Fruit fly (Drosophila melanogaster): ENCODE results near the gene Rpp30.

Gene Rpp30

dm6 chr2L:273603-274002 is 21.4 kb upstream of the Rpp30 start, which contains the start of the genes mbm and CG11555:
mbm (minus strand) TSS chr2L:273715.
CG11555 (plus strand) TSS chr2L:273836.
- TF ChIP-seq tj (GFP tag; optimal IDR thresholded peaks at IDR 0.05): no peak
- no peak for TF ChIP-seq cnc (optimal IDR thresholded peaks at IDR 0.05)
- TF ChIP-seq kay (GFP tag; ENCODE audit: borderline replicate concordance): no peak
- no peak for TF ChIP-seq toe (GFP tag; optimal IDR thresholded peaks at IDR 0.05)
- TF ChIP-seq CG14711 (tag; optimal IDR thresholded peaks at IDR 0.05): peak; percentile 49
- peak; percentile 47 for TF ChIP-seq CG33017 (tag; optimal IDR thresholded peaks at IDR 0.05)
- no peak for TF ChIP-seq CG1620 (GFP tag; optimal IDR thresholded peaks at IDR 0.05)
- no peak for TF ChIP-seq Clk (GFP tag; optimal IDR thresholded peaks at IDR 0.05)
- TF ChIP-seq cic (GFP tag; optimal IDR thresholded peaks at IDR 0.05): no peak
- TF ChIP-seq Hr96 (GFP tag; optimal IDR thresholded peaks at IDR 0.05): no peak
- peak; percentile 3 for TF ChIP-seq pad (GFP tag; optimal IDR thresholded peaks at IDR 0.05)
- peak; percentile 97 for TF ChIP-seq Mnt (GFP tag; optimal IDR thresholded peaks at IDR 0.05)
- TF ChIP-seq bab1 (GFP tag; optimal IDR thresholded peaks at IDR 0.05): peak; percentile 29
- no peak for TF ChIP-seq Crg-1 (GFP tag; optimal IDR thresholded peaks at IDR 0.05)
- no peak for TF ChIP-seq CG12768 (GFP tag; optimal IDR thresholded peaks at IDR 0.05)
- TF ChIP-seq CG7101 (tag; optimal IDR thresholded peaks at IDR 0.05): peak; percentile 48
- TF ChIP-seq CG7045 (GFP tag; optimal IDR thresholded peaks at IDR 0.05): no peak
- no peak for TF ChIP-seq ovo (GFP tag; optimal IDR thresholded peaks at IDR 0.05)
- peak; percentile 41 for TF ChIP-seq CG11617 (GFP tag; optimal IDR thresholded peaks at IDR 0.05)
- no peak for TF ChIP-seq CG5204 (GFP tag; optimal IDR thresholded peaks at IDR 0.05)

DNA sequence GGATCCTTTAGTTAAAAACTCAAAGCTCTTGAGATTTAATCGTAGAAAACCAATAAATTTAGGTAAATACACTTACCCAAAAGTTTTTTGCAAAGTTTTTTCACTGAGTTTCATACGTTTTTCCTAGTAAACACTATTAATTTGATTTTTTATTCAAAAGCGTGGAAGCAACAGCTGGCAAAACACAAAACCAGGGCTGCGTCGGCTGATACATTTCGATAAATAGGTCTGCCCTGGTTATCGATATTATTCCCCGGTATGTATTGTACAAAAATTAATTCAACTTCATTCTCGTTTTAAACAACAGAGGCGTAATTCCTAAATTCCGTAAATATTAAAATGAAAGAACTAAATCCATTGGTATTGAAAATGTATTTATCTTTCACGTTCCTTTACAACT is 19.4 kb upstream of the Rpp30 start, which contains the start of gene Dus1:
Gene Dus1 (minus strand): TSS at position 192 of the 400 bp plus-strand sequence.
- TF ChIP-seq CG14711 (tag; optimal IDR thresholded peaks at IDR 0.05) (no peak), kay (GFP tag; ENCODE audit: borderline replicate concordance) (no peak), Clk (GFP tag; optimal IDR thresholded peaks at IDR 0.05) (no peak), cic (GFP tag; optimal IDR thresholded peaks at IDR 0.05) (no peak), pad (GFP tag; optimal IDR thresholded peaks at IDR 0.05) (no peak), bab1 (GFP tag; optimal IDR thresholded peaks at IDR 0.05) (peak; percentile 59), Mnt (GFP tag; optimal IDR thresholded peaks at IDR 0.05) (peak; percentile 66), tj (GFP tag; optimal IDR thresholded peaks at IDR 0.05) (no peak), CG12768 (GFP tag; optimal IDR thresholded peaks at IDR 0.05) (no peak), Crg-1 (GFP tag; optimal IDR thresholded peaks at IDR 0.05) (no peak)

DNA sequence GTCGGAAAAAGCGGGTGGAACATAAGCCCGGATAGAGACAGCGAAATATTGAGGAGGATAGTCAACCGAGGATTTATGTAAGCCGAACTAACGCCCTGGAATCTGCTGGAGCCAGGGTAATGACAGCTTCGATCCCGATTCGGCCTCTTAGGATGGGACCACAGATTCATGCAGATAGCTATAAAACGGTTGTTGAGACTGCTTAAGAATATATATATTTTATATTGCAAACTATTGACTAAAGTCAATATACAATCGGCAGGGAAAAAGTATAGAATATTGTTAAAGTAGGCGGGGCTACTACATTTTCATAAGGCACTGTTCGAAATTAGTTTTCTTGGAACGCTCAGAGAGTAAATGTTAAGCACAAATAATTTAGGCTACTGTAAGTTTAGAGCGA is 16.6 kb upstream of the Rpp30 start, which contains the start of gene CG3345:
Gene CG3345 (plus strand): TSS at position 301 of the 400 bp plus-strand sequence.
- TF ChIP-seq cnc (optimal IDR thresholded peaks at IDR 0.05) (no peak), CG12768 (GFP tag; optimal IDR thresholded peaks at IDR 0.05) (no peak), CG5204 (GFP tag; optimal IDR thresholded peaks at IDR 0.05) (no peak), kay (GFP tag; ENCODE audit: borderline replicate concordance) (no peak), Mnt (GFP tag; optimal IDR thresholded peaks at IDR 0.05) (no peak), CG1620 (GFP tag; optimal IDR thresholded peaks at IDR 0.05) (no peak), Clk (GFP tag; optimal IDR thresholded peaks at IDR 0.05) (no peak), pad (GFP tag; optimal IDR thresholded peaks at IDR 0.05) (no peak), Hr96 (GFP tag; optimal IDR thresholded peaks at IDR 0.05) (no peak), CG11617 (GFP tag; optimal IDR thresholded peaks at IDR 0.05) (no peak)

- TF ChIP-seq CG12768 (GFP tag; optimal IDR thresholded peaks at IDR 0.05) (peak; percentile 81), CG33017 (tag; optimal IDR thresholded peaks at IDR 0.05) (peak; percentile 82), CG5204 (GFP tag; optimal IDR thresholded peaks at IDR 0.05) (no peak), CG7045 (GFP tag; optimal IDR thresholded peaks at IDR 0.05) (peak; percentile 81), toe (GFP tag; optimal IDR thresholded peaks at IDR 0.05) (peak; percentile 48), CG14711 (tag; optimal IDR thresholded peaks at IDR 0.05) (peak; percentile 59), CG11617 (GFP tag; optimal IDR thresholded peaks at IDR 0.05) (peak; percentile 61), Clk (GFP tag; optimal IDR thresholded peaks at IDR 0.05) (peak; percentile 46), Crg-1 (GFP tag; optimal IDR thresholded peaks at IDR 0.05) (peak; percentile 13), CG1620 (GFP tag; optimal IDR thresholded peaks at IDR 0.05) (no peak), tj (GFP tag; optimal IDR thresholded peaks at IDR 0.05) (peak; percentile 20), CG7101 (tag; optimal IDR thresholded peaks at IDR 0.05) (peak; percentile 76), Hr96 (GFP tag; optimal IDR thresholded peaks at IDR 0.05) (no peak)
These were observed 15.4 kb upstream of the Rpp30 start, which contains the start of gene CG17075 for dm6 chr2L:267441-268089. CG17075 (minus strand) TSS chr2L:267505.

DNA sequence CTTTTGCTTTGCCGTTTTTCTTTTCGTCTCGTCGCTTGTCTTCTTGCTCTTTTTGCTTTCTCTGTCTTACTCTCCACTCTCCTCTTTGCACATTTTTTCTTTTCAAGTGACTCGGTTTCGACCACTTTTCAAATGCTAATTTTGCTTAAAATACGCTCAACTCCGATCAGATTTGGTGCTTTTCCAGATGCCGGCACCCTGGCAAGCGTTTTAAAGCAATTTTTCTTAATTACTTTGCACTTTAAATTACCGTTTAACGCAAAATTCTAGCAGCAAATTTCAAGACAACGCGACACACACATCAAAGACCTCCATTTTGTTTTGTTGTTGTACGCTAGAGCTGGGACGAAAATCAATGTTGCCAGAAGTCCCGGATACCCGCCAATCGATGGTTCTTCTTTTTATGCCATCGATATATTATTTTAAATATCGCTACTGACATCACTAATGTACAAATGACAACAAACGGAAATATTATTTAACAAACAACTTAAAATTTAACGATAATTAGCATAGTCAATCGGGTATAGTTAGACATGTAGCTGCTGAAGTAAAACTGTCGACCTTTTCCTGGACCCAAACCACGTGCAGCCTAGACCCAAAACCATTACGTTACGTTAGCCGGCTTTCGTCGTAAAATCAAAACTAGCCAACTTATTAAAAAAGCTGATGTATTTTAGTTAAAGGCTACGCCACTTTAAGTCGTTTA is 1.5 kb downstream of the Rpp30 start, which contains the start of gene kis:
Gene kis (minus strand): TSS at position 317 of the 709 bp plus-strand sequence.
- peak; percentile 75 for TF ChIP-seq bab1 (GFP tag; optimal IDR thresholded peaks at IDR 0.05)
- TF ChIP-seq tj (GFP tag; optimal IDR thresholded peaks at IDR 0.05): no peak
- TF ChIP-seq toe (GFP tag; optimal IDR thresholded peaks at IDR 0.05): no peak
- TF ChIP-seq CG11617 (GFP tag; optimal IDR thresholded peaks at IDR 0.05): peak; percentile 46
- peak; percentile 23 for TF ChIP-seq pad (GFP tag; optimal IDR thresholded peaks at IDR 0.05)
- TF ChIP-seq CG12768 (GFP tag; optimal IDR thresholded peaks at IDR 0.05): peak; percentile 8
- TF ChIP-seq CG7045 (GFP tag; optimal IDR thresholded peaks at IDR 0.05): peak; percentile 24
- peak; percentile 64 for TF ChIP-seq CG1620 (GFP tag; optimal IDR thresholded peaks at IDR 0.05)
- peak; percentile 9 for TF ChIP-seq Clk (GFP tag; optimal IDR thresholded peaks at IDR 0.05)
- TF ChIP-seq kay (GFP tag; ENCODE audit: borderline replicate concordance): no peak
- TF ChIP-seq CG7101 (tag; optimal IDR thresholded peaks at IDR 0.05): peak; percentile 25
- TF ChIP-seq Mnt (GFP tag; optimal IDR thresholded peaks at IDR 0.05): peak; percentile 75
- no peak for TF ChIP-seq CG14711 (tag; optimal IDR thresholded peaks at IDR 0.05)
- peak; percentile 34 for TF ChIP-seq Crg-1 (GFP tag; optimal IDR thresholded peaks at IDR 0.05)
- TF ChIP-seq CG5204 (GFP tag; optimal IDR thresholded peaks at IDR 0.05): no peak
- no peak for TF ChIP-seq cnc (optimal IDR thresholded peaks at IDR 0.05)
- peak; percentile 46 for TF ChIP-seq CG33017 (tag; optimal IDR thresholded peaks at IDR 0.05)
- peak; percentile 56 for TF ChIP-seq Hr96 (GFP tag; optimal IDR thresholded peaks at IDR 0.05)
- TF ChIP-seq cic (GFP tag; optimal IDR thresholded peaks at IDR 0.05): no peak
- no peak for TF ChIP-seq ovo (GFP tag; optimal IDR thresholded peaks at IDR 0.05)
